Fruit fly (Drosophila melanogaster) whole organism, embryonic: ENCODE data around the gene mRpL16.

Experiments
- Ada2b ChIP-seq: fragments of 200-800 bp; sonication (Bioruptor generic); IDR thresholded peaks from 2 replicates; pipeline ENCODE4 v1.3.6; 2022; ENCODE audit warnings: missing biosample characterization, missing genetic modification characterization
- Antp ChIP-seq: fragments of 200-800 bp; sonication (Bioruptor generic); optimal IDR thresholded peaks from 3 replicates; lab custom pipeline; 2016; ENCODE audit warnings: missing biosample characterization, missing genetic modification characterization
- Asciz ChIP-seq: fragments of 200-800 bp; sonication (Bioruptor generic); optimal IDR thresholded peaks from 2 replicates; lab custom pipeline; 2017; ENCODE audit warnings: missing biosample characterization, mild to moderate bottlenecking, missing genetic modification characterization, missing genetic modification reagents
- B-H2 ChIP-seq: fragments of 200-800 bp; sonication (Bioruptor generic); optimal IDR thresholded peaks from 2 replicates; lab custom pipeline; 2018; ENCODE audit warnings: missing biosample characterization, mild to moderate bottlenecking, missing genetic modification characterization
- CG10654 ChIP-seq: fragments of 200-800 bp; sonication (Bioruptor generic); optimal IDR thresholded peaks from 2 replicates; lab custom pipeline; 2016; ENCODE audit warnings: missing biosample characterization, missing genetic modification characterization
- CG11247 ChIP-seq: fragments of 200-800 bp; sonication (Bioruptor generic); IDR thresholded peaks from 2 replicates; pipeline ENCODE4 v1.3.6; 2022; ENCODE audit warnings: missing biosample characterization, missing genetic modification characterization
- CG11398 ChIP-seq: fragments of 200-800 bp; sonication (Bioruptor generic); optimal IDR thresholded peaks from 2 replicates; lab custom pipeline; 2016; ENCODE audit warnings: missing biosample characterization, missing genetic modification characterization
- CG14441 ChIP-seq: fragments of 200-800 bp; sonication (Bioruptor generic); IDR thresholded peaks from 2 replicates; pipeline ENCODE4 v1.3.6; 2022; ENCODE audit warnings: missing biosample characterization, missing genetic modification characterization
- CG15073 ChIP-seq: fragments of 200-800 bp; sonication (Bioruptor generic); optimal IDR thresholded peaks from 2 replicates; lab custom pipeline; 2016; ENCODE audit warnings: missing biosample characterization, missing genetic modification characterization
- CG1603 ChIP-seq: fragments of 200-800 bp; sonication (Bioruptor generic); optimal IDR thresholded peaks from 2 replicates; lab custom pipeline; 2019; ENCODE audit warnings: missing biosample characterization, mild to moderate bottlenecking, missing genetic modification characterization, moderate library complexity
- CG1647 ChIP-seq: fragments of 200-800 bp; sonication (Bioruptor generic); optimal IDR thresholded peaks from 3 replicates; lab custom pipeline; 2016; ENCODE audit warnings: missing biosample characterization, missing genetic modification characterization
- CG1832 ChIP-seq: fragments of 200-800 bp; sonication (Bioruptor generic); optimal IDR thresholded peaks from 2 replicates; lab custom pipeline; 2017; ENCODE audit warnings: missing biosample characterization, mild to moderate bottlenecking, missing genetic modification characterization, inconsistent platforms
- CG2116 ChIP-seq: fragments of 200-800 bp; sonication (Bioruptor generic); optimal IDR thresholded peaks from 3 replicates; lab custom pipeline; 2018; ENCODE audit warnings: missing biosample characterization, mild to moderate bottlenecking, missing genetic modification characterization
- CG31224 ChIP-seq: fragments of 200-800 bp; sonication (Bioruptor generic); IDR thresholded peaks from 2 replicates; pipeline ENCODE4 v1.3.6; 2022; ENCODE audit warnings: missing biosample characterization, missing genetic modification characterization
- CG31388 ChIP-seq: fragments of 200-800 bp; sonication (Bioruptor generic); optimal IDR thresholded peaks from 2 replicates; lab custom pipeline; 2016; ENCODE audit warnings: missing biosample characterization, missing genetic modification characterization
- CG3163 ChIP-seq: fragments of 200-800 bp; sonication (Bioruptor generic); optimal IDR thresholded peaks from 3 replicates; lab custom pipeline; 2016; ENCODE audit warnings: missing biosample characterization, missing genetic modification characterization
- CG4424 ChIP-seq: fragments of 200-800 bp; sonication (Bioruptor generic); optimal IDR thresholded peaks from 3 replicates; lab custom pipeline; 2016; ENCODE audit warnings: missing biosample characterization, missing genetic modification characterization
- CG5953 ChIP-seq: fragments of 200-800 bp; sonication (Bioruptor generic); IDR thresholded peaks from 2 replicates; pipeline ENCODE4 v1.3.6; 2022; ENCODE audit warnings: missing biosample characterization, missing genetic modification characterization
- CG6175 ChIP-seq: fragments of 200-800 bp; sonication (Bioruptor generic); IDR thresholded peaks from 3 replicates; pipeline ENCODE4 v1.3.6; 2022; ENCODE audit warnings: missing biosample characterization, missing genetic modification characterization
- CG6654 ChIP-seq: fragments of 200-800 bp; sonication (Bioruptor generic); optimal IDR thresholded peaks from 2 replicates; lab custom pipeline; 2017; ENCODE audit warnings: missing biosample characterization, mild to moderate bottlenecking, missing genetic modification characterization
- CG6765 ChIP-seq: fragments of 200-800 bp; sonication (Bioruptor generic); optimal IDR thresholded peaks from 3 replicates; lab custom pipeline; 2017; ENCODE audit warnings: missing biosample characterization, mild to moderate bottlenecking, missing genetic modification characterization
- CG7271 ChIP-seq: fragments of 200-800 bp; sonication (Bioruptor generic); optimal IDR thresholded peaks from 2 replicates; lab custom pipeline; 2018; ENCODE audit warnings: missing biosample characterization, mild to moderate bottlenecking, missing genetic modification characterization, moderate library complexity
- CG7372 ChIP-seq: fragments of 200-800 bp; sonication (Bioruptor generic); IDR thresholded peaks from 2 replicates; pipeline ENCODE4 v1.3.6; 2022; ENCODE audit warnings: missing biosample characterization, missing genetic modification characterization
- Doc2 ChIP-seq: fragments of 200-800 bp; sonication (Bioruptor generic); IDR thresholded peaks from 2 replicates; pipeline ENCODE4 v1.3.6; 2022; ENCODE audit warnings: missing biosample characterization, missing genetic modification characterization
- Doc3 ChIP-seq: fragments of 200-800 bp; sonication (Bioruptor generic); IDR thresholded peaks from 3 replicates; pipeline ENCODE4 v1.3.6; 2022; ENCODE audit warnings: missing biosample characterization, missing genetic modification characterization; ENCODE audit not compliant: partially characterized antibody
- Dref ChIP-seq: fragments of 200-800 bp; sonication (Bioruptor generic); IDR thresholded peaks from 2 replicates; pipeline ENCODE4 v1.3.6; 2022; ENCODE audit warnings: missing biosample characterization, missing genetic modification characterization
- ERR ChIP-seq: fragments of 200-800 bp; sonication (Bioruptor generic); optimal IDR thresholded peaks from 2 replicates; lab custom pipeline; 2016; ENCODE audit warnings: missing biosample characterization, missing genetic modification characterization
- Hr51 ChIP-seq, 2 experiments: fragments of 200-800 bp; sonication (Bioruptor generic); optimal IDR thresholded peaks; 2 replicates in 1 of 2; 3 replicates in 1 of 2; lab custom pipeline; 2016 to 2018; ENCODE audit warnings: missing biosample characterization in 2 of 2, missing genetic modification characterization in 2 of 2, mild to moderate bottlenecking in 1 of 2, moderate library complexity in 1 of 2
- Hsf ChIP-seq: fragments of 200-800 bp; sonication (Bioruptor generic); optimal IDR thresholded peaks from 3 replicates; lab custom pipeline; 2016; ENCODE audit warnings: missing biosample characterization, missing genetic modification characterization
- MBD-R2 ChIP-seq: fragments of 200-800 bp; sonication (Bioruptor generic); IDR thresholded peaks from 2 replicates; pipeline ENCODE4 v1.3.6; 2022; ENCODE audit warnings: missing biosample characterization, missing genetic modification characterization
- MTF-1 ChIP-seq: fragments of 200-800 bp; sonication (Bioruptor generic); optimal IDR thresholded peaks from 2 replicates; lab custom pipeline; 2018; ENCODE audit warnings: missing biosample characterization, mild to moderate bottlenecking, missing genetic modification characterization, borderline replicate concordance
- Neu2 ChIP-seq: fragments of 200-800 bp; sonication (Bioruptor generic); optimal IDR thresholded peaks from 3 replicates; lab custom pipeline; 2016; ENCODE audit warnings: missing biosample characterization, missing genetic modification characterization, borderline replicate concordance
- Pdp1 ChIP-seq, 2 experiments: fragments of 200-800 bp; sonication (Bioruptor generic); optimal IDR thresholded peaks; 3 replicates each; lab custom pipeline; 2016; ENCODE audit warnings: missing biosample characterization in 2 of 2, missing genetic modification characterization in 2 of 2, mild to moderate bottlenecking in 1 of 2, moderate library complexity in 1 of 2
- Six4 ChIP-seq: fragments of 200-800 bp; sonication (Bioruptor generic); optimal IDR thresholded peaks from 2 replicates; lab custom pipeline; 2016; ENCODE audit warnings: missing biosample characterization, missing genetic modification characterization
- YL-1 ChIP-seq: fragments of 200-800 bp; sonication (Bioruptor generic); optimal IDR thresholded peaks from 3 replicates; lab custom pipeline; 2017; ENCODE audit warnings: missing biosample characterization, mild to moderate bottlenecking, missing genetic modification characterization
- aop ChIP-seq: fragments of 200-800 bp; sonication (Bioruptor generic); IDR thresholded peaks from 2 replicates; pipeline ENCODE4 v1.3.6; 2022; ENCODE audit warnings: missing biosample characterization, missing genetic modification characterization
- bab2 ChIP-seq: fragments of 200-800 bp; sonication (Bioruptor generic); optimal IDR thresholded peaks from 2 replicates; lab custom pipeline; 2016; ENCODE audit warnings: missing biosample characterization, missing genetic modification characterization
- cas ChIP-seq: fragments of 200-800 bp; sonication (Bioruptor generic); IDR thresholded peaks from 2 replicates; pipeline ENCODE4 v1.3.6; 2022; ENCODE audit warnings: missing biosample characterization, missing genetic modification characterization
- dysf ChIP-seq: fragments of 200-800 bp; sonication (Bioruptor generic); IDR thresholded peaks from 3 replicates; pipeline ENCODE4 v1.3.6; 2022; ENCODE audit warnings: missing biosample characterization, missing genetic modification characterization
- gsb ChIP-seq: fragments of 200-800 bp; sonication (Bioruptor generic); IDR thresholded peaks from 2 replicates; pipeline ENCODE4 v1.3.6; 2022; ENCODE audit warnings: missing biosample characterization, missing genetic modification characterization
- gsb-n ChIP-seq: fragments of 200-800 bp; sonication (Bioruptor generic); optimal IDR thresholded peaks from 3 replicates; lab custom pipeline; 2018; ENCODE audit warnings: missing biosample characterization, mild to moderate bottlenecking, missing genetic modification characterization
- klu ChIP-seq: fragments of 200-800 bp; sonication (Bioruptor generic); IDR thresholded peaks from 2 replicates; pipeline ENCODE4 v1.3.6; 2022; ENCODE audit warnings: missing biosample characterization, missing genetic modification characterization
- lmd ChIP-seq: fragments of 200-800 bp; sonication (Bioruptor generic); IDR thresholded peaks from 2 replicates; pipeline ENCODE4 v1.3.6; 2022; ENCODE audit warnings: missing biosample characterization, missing genetic modification characterization
- mirr ChIP-seq: fragments of 200-800 bp; sonication (Bioruptor generic); optimal IDR thresholded peaks from 3 replicates; lab custom pipeline; 2018; ENCODE audit warnings: missing biosample characterization, mild to moderate bottlenecking, missing genetic modification characterization
- pzg ChIP-seq: fragments of 200-800 bp; sonication (Bioruptor generic); optimal IDR thresholded peaks from 3 replicates; lab custom pipeline; 2018; ENCODE audit warnings: missing biosample characterization, mild to moderate bottlenecking, missing genetic modification characterization, moderate library complexity
- row ChIP-seq: fragments of 200-800 bp; sonication (Bioruptor generic); IDR thresholded peaks from 3 replicates; pipeline ENCODE4 v1.3.6; 2022; ENCODE audit warnings: missing biosample characterization, missing genetic modification characterization
- seq ChIP-seq: fragments of 200-800 bp; sonication (Bioruptor generic); IDR thresholded peaks from 2 replicates; pipeline ENCODE4 v1.3.6; 2022; ENCODE audit warnings: missing biosample characterization, missing genetic modification characterization
- stwl ChIP-seq: fragments of 200-800 bp; sonication (Bioruptor generic); optimal IDR thresholded peaks from 3 replicates; lab custom pipeline; 2018; ENCODE audit warnings: missing biosample characterization, mild to moderate bottlenecking, missing genetic modification characterization, moderate library complexity
- tin ChIP-seq: fragments of 200-800 bp; sonication (Bioruptor generic); optimal IDR thresholded peaks from 3 replicates; lab custom pipeline; 2016; ENCODE audit warnings: missing biosample characterization, missing genetic modification characterization
- ttk ChIP-seq: fragments of 200-800 bp; sonication (Bioruptor generic); IDR thresholded peaks from 2 replicates; pipeline ENCODE4 v2.1.2; 2022; ENCODE audit warnings: missing biosample characterization, missing genetic modification characterization
- vnd ChIP-seq: fragments of 200-800 bp; sonication (Bioruptor generic); IDR thresholded peaks from 3 replicates; pipeline ENCODE4 v1.3.6; 2022; ENCODE audit warnings: missing biosample characterization, missing genetic modification characterization; ENCODE audit not compliant: partially characterized antibody

Gene mRpL16

dm6 chrX:1879606-1880110, 10.4 kb upstream of the mRpL16 start, which contains the start of gene CG14818 (continued):
- TF ChIP-seq Pdp1 (GFP tag; optimal IDR thresholded peaks at IDR 0.05; lab: Kevin White, UChicago), result peak; percentile 36 to 63
- TF ChIP-seq MBD-R2 (GFP tag; lab: Robert Waterston, UW), result peak; percentile 55
- no peak for TF ChIP-seq seq
- no peak for TF ChIP-seq CG6175
- TF ChIP-seq vnd (GFP tag; lab: Robert Waterston, UW), result peak; percentile 84
- TF ChIP-seq aop, result no peak
- no peak for TF ChIP-seq CG31224 (GFP tag; lab: Robert Waterston, UW)
- no peak for TF ChIP-seq gsb-n (tag; lab: Kevin White, UChicago)
- TF ChIP-seq row (GFP tag; lab: Robert Waterston, UW), result peak; percentile 93
- TF ChIP-seq CG11247 (GFP tag; lab: Robert Waterston, UW), result no peak
- TF ChIP-seq Dref (GFP tag; lab: Robert Waterston, UW), result no peak
- TF ChIP-seq CG1603, result peak; percentile 63
- TF ChIP-seq CG3163, result peak; percentile 31
- TF ChIP-seq CG6765 (GFP tag; lab: Kevin White, UChicago), result no peak
- TF ChIP-seq Six4 (GFP tag; lab: Kevin White, UChicago), result peak; percentile 15
- TF ChIP-seq Asciz (GFP tag; lab: Kevin White, UChicago), result no peak
- TF ChIP-seq B-H2 (GFP tag; lab: Kevin White, UChicago), result peak; percentile 60
- peak; percentile 44 for TF ChIP-seq YL-1 (GFP tag; lab: Kevin White, UChicago)
- peak; percentile 50 for TF ChIP-seq CG4424
- peak; percentile 76 for TF ChIP-seq Antp (GFP tag; lab: Kevin White, UChicago)
- TF ChIP-seq Ada2b (GFP tag; lab: Robert Waterston, UW), result peak; percentile 60
- peak; percentile 32 for TF ChIP-seq pzg (GFP tag; lab: Kevin White, UChicago)
- no peak for TF ChIP-seq CG15073
- peak; percentile 44; the same call in 1 of the 2 replicates for TF ChIP-seq gsb (GFP tag; lab: Robert Waterston, UW)
- no peak; the same call in 1 of the 2 replicates for TF ChIP-seq klu (GFP tag; lab: Robert Waterston, UW)
- no peak for TF ChIP-seq Neu2 (GFP tag; lab: Kevin White, UChicago)
- peak; percentile 49 for TF ChIP-seq Hsf (GFP tag; lab: Kevin White, UChicago)
- peak; percentile 74 for TF ChIP-seq CG14441 (GFP tag; lab: Robert Waterston, UW)
- TF ChIP-seq bab2 (GFP tag; lab: Kevin White, UChicago), result peak; percentile 44
- peak; percentile 52 for TF ChIP-seq CG1647 (GFP tag; lab: Kevin White, UChicago)
- peak; percentile 28 for TF ChIP-seq ERR (GFP tag; lab: Kevin White, UChicago)
- TF ChIP-seq CG7271 (tag; lab: Kevin White, UChicago), result no peak
- peak; percentile 55 for TF ChIP-seq CG10654 (GFP tag; lab: Kevin White, UChicago)
- TF ChIP-seq Doc3, result peak; percentile 92
- peak; percentile 49 for TF ChIP-seq tin (GFP tag; lab: Kevin White, UChicago)
- no peak for TF ChIP-seq MTF-1
- peak; percentile 21 for TF ChIP-seq mirr (GFP tag; lab: Kevin White, UChicago)
- peak; percentile 51; the same call in 1 of the 2 replicates for TF ChIP-seq cas (GFP tag; lab: Robert Waterston, UW)
- TF ChIP-seq Hr51 (GFP tag; optimal IDR thresholded peaks at IDR 0.05; lab: Kevin White, UChicago), result peak; percentile 41 to 45
- peak; percentile 36 for TF ChIP-seq CG11398
- TF ChIP-seq ttk (GFP tag; lab: Robert Waterston, UW), result 0 out of 2 replicates have a peak, but pooled peaks have one; percentile 19
- peak; percentile 4 for TF ChIP-seq CG2116 (GFP tag; lab: Kevin White, UChicago)
- TF ChIP-seq Doc2 (GFP tag; lab: Robert Waterston, UW), result no peak
- TF ChIP-seq CG1832 (GFP tag; lab: Kevin White, UChicago), result no peak
- peak; percentile 17 for TF ChIP-seq CG6654 (GFP tag; lab: Kevin White, UChicago)
- TF ChIP-seq stwl (tag; lab: Kevin White, UChicago), result no peak
- peak; percentile 73; the same call in 1 of the 3 replicates for TF ChIP-seq dysf (GFP tag; lab: Robert Waterston, UW)
- TF ChIP-seq lmd (GFP tag; lab: Robert Waterston, UW), result peak; percentile 72
- TF ChIP-seq CG31388 (GFP tag; lab: Kevin White, UChicago), result no peak
- TF ChIP-seq CG7372 (GFP tag; lab: Robert Waterston, UW), result peak; percentile 56
- TF ChIP-seq CG5953 (GFP tag; lab: Robert Waterston, UW), result 0 out of 2 replicates have a peak, but pooled peaks have one; percentile 31
